Worm (Caenorhabditis elegans): ENCODE data around the gene eor-2.

- TF ChIP-seq lin-13 (GFP tag; optimal IDR thresholded peaks at IDR 0.05) = no peak
- no peak for TF ChIP-seq lsy-2 (tag; optimal IDR thresholded peaks at IDR 0.05)
- TF ChIP-seq fos-1 (tag; optimal IDR thresholded peaks at IDR 0.05) = no peak
- TF ChIP-seq ztf-11 (tag; optimal IDR thresholded peaks at IDR 0.05) = no peak
- no peak for TF ChIP-seq skn-1 (tag; optimal IDR thresholded peaks at IDR 0.05)
- TF ChIP-seq zag-1 (tag; optimal IDR thresholded peaks at IDR 0.05) = no peak
- no peak for TF ChIP-seq ceh-16 (tag; optimal IDR thresholded peaks at IDR 0.05)
- TF ChIP-seq nhr-23 (tag; optimal IDR thresholded peaks at IDR 0.05) = no peak
Observed at ce11 chrX:14633679-14634078, 30.9 kb downstream of the eor-2 start.

Data from whole organism, L2 larva.